Fruit fly (Drosophila melanogaster) whole organism, prepupa: ENCODE results near the gene CG10462.

Experiments used
- CG8632 ChIP-seq: fragments of 200-800 bp; sonication (Bioruptor generic); optimal IDR thresholded peaks from 3 replicates; lab custom pipeline; 2016; ENCODE audit warnings: missing biosample characterization, missing genetic modification characterization
- Eip93F ChIP-seq: fragments of 200-800 bp; sonication (Bioruptor generic); optimal IDR thresholded peaks from 2 replicates; lab custom pipeline; 2016; ENCODE audit warnings: missing biosample characterization, mild to moderate bottlenecking, missing genetic modification characterization
- Gug ChIP-seq: fragments of 200-800 bp; sonication (Bioruptor generic); IDR thresholded peaks from 2 replicates; pipeline ENCODE4 v1.3.6; 2022; ENCODE audit warnings: missing biosample characterization, missing genetic modification characterization
- Hr39 ChIP-seq: fragments of 200-800 bp; sonication (Bioruptor generic); optimal IDR thresholded peaks from 2 replicates; lab custom pipeline; 2016; ENCODE audit warnings: missing biosample characterization, missing genetic modification characterization
- spab ChIP-seq: fragments of 200-800 bp; sonication (Bioruptor generic); optimal IDR thresholded peaks from 2 replicates; lab custom pipeline; 2017; ENCODE audit warnings: missing biosample characterization, mild to moderate bottlenecking, missing genetic modification characterization, missing genetic modification reagents

dm6 chr2L:19784827-19785569 is 49.2 kb upstream of the CG10462 start:
- TF ChIP-seq Eip93F (GFP tag; lab: Kevin White, UChicago) (no peak), spab (GFP tag; lab: Kevin White, UChicago) (no peak), CG8632 (GFP tag; lab: Kevin White, UChicago) (no peak), Gug (GFP tag; lab: Robert Waterston, UW) (no peak), Hr39 (GFP tag; lab: Kevin White, UChicago) (no peak)
